Worm (Caenorhabditis elegans) whole organism, mixed stage, embryonic: ENCODE results near the gene F23D12.3.

ENCODE experiments used
- nhr-76 ChIP-seq: sonication (generic microtip); optimal IDR thresholded peaks from 2 replicates; lab custom pipeline; 2017; ENCODE audit warnings: missing biosample characterization, missing genetic modification characterization
- pha-4 ChIP-seq: fragments of 150-350 bp; optimal IDR thresholded peaks from 2 replicates; lab custom pipeline; 2018; ENCODE audit warnings: missing biosample characterization, missing genetic modification reagents, missing genetic modification characterization

DNA sequence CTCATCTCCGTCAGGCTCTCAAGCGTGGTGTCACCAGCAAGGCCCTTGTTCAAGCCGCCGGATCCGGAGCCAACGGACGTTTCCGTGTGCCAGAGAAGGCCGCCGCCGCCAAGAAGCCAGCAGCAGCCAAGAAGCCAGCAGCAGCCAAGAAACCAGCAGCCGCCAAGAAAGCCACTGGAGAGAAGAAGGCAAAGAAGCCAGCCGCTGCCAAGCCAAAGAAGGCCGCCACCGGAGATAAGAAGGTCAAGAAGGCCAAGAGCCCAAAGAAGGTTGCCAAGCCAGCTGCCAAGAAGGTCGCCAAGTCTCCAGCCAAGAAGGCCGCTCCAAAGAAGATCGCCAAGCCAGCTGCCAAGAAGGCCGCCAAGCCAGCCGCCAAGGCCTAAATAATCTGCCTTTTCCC lies 48.1 kb downstream of the F23D12.3 start:
- no peak for TF ChIP-seq nhr-76 (tag; lab: Kevin White, UChicago)
- no peak for TF ChIP-seq pha-4 (tag; lab: Kevin White, UChicago)
